Worm (Caenorhabditis elegans) whole organism, young adult: ENCODE results near the gene lin-42.

Source experiments
- B0035.1 ChIP-seq: sonication (generic microtip); optimal IDR thresholded peaks from 2 replicates; lab custom pipeline; 2016; ENCODE audit warnings: missing genetic modification characterization, mild to moderate bottlenecking, missing compliant biosample characterization, missing genotype, missing genetic modification reagents
- B0261.1 ChIP-seq: sonication (generic microtip); optimal IDR thresholded peaks from 2 replicates; lab custom pipeline; 2016; ENCODE audit warnings: mild to moderate bottlenecking, missing genetic modification characterization, moderate library complexity, missing compliant biosample characterization
- D2030.7 ChIP-seq: fragments of 200-800 bp; sonication (Bioruptor generic); IDR thresholded peaks from 2 replicates; pipeline ENCODE4 v1.3.6; 2022; ENCODE audit warnings: missing genetic modification reagents, missing genetic modification characterization, missing compliant biosample characterization
- F10E7.11 ChIP-seq: sonication (generic microtip); optimal IDR thresholded peaks from 2 replicates; lab custom pipeline; 2017; ENCODE audit warnings: mild to moderate bottlenecking, missing genetic modification characterization, moderate library complexity, missing compliant biosample characterization
- F23B12.7 ChIP-seq: sonication (generic microtip); optimal IDR thresholded peaks from 2 replicates; lab custom pipeline; 2017; ENCODE audit warnings: missing genetic modification characterization, mild to moderate bottlenecking, missing compliant biosample characterization, antibody characterized with exemption, moderate library complexity; ENCODE audit not compliant: insufficient read depth
- F33H1.4 ChIP-seq: fragments of 200-800 bp; sonication (Bioruptor generic); IDR thresholded peaks from 2 replicates; pipeline ENCODE4 v1.3.6; 2022; ENCODE audit warnings: missing genetic modification reagents, missing genetic modification characterization, missing compliant biosample characterization
- F57A8.1 ChIP-seq: fragments of 200-800 bp; sonication (Bioruptor generic); optimal IDR thresholded peaks from 2 replicates; lab custom pipeline; 2018; ENCODE audit warnings: mild to moderate bottlenecking, missing genetic modification characterization, moderate library complexity, missing compliant biosample characterization
- K11D2.4 ChIP-seq: fragments of 200-800 bp; sonication (Bioruptor generic); IDR thresholded peaks from 2 replicates; pipeline ENCODE4 v1.3.6; 2022; ENCODE audit warnings: missing genetic modification reagents, missing genetic modification characterization, missing compliant biosample characterization
- T07F8.4 ChIP-seq: sonication (generic microtip); optimal IDR thresholded peaks from 2 replicates; lab custom pipeline; 2016; ENCODE audit warnings: mild to moderate bottlenecking, missing genetic modification characterization, moderate library complexity, missing compliant biosample characterization
- T26A5.8 ChIP-seq: sonication (generic microtip); optimal IDR thresholded peaks from 2 replicates; lab custom pipeline; 2016; ENCODE audit warnings: missing genetic modification characterization, missing compliant biosample characterization
- Y67H2A.10 ChIP-seq: fragments of 200-800 bp; sonication (Bioruptor generic); conservative IDR thresholded peaks from 2 replicates; pipeline ENCODE4 v1.3.6; 2022; ENCODE audit warnings: missing genetic modification reagents, missing genetic modification characterization, missing compliant biosample characterization
- Y79H2A.3 ChIP-seq: fragments of 200-800 bp; sonication (Bioruptor generic); conservative IDR thresholded peaks from 2 replicates; pipeline ENCODE4 v1.3.6; 2022; ENCODE audit warnings: missing genetic modification reagents, missing genetic modification characterization, missing compliant biosample characterization
- ZK185.1 ChIP-seq: sonication (generic microtip); optimal IDR thresholded peaks from 2 replicates; lab custom pipeline; 2016; ENCODE audit warnings: mild to moderate bottlenecking, missing genetic modification characterization, missing compliant biosample characterization; ENCODE audit not compliant: poor library complexity, severe bottlenecking
- akir-1 ChIP-seq: fragments of 200-800 bp; sonication (Bioruptor generic); optimal IDR thresholded peaks from 2 replicates; lab custom pipeline; 2018; ENCODE audit warnings: mild to moderate bottlenecking, missing genetic modification characterization, moderate library complexity, missing compliant biosample characterization
- aptf-2 ChIP-seq: fragments of 200-800 bp; sonication (Bioruptor generic); conservative IDR thresholded peaks from 2 replicates; pipeline ENCODE4 v1.3.6; 2022; ENCODE audit warnings: missing genetic modification reagents, missing genetic modification characterization, missing compliant biosample characterization
- attf-5 ChIP-seq: fragments of 200-800 bp; sonication (Bioruptor generic); optimal IDR thresholded peaks from 2 replicates; lab custom pipeline; 2018; ENCODE audit warnings: mild to moderate bottlenecking, missing genetic modification characterization, missing compliant biosample characterization
- attf-6 ChIP-seq: fragments of 200-800 bp; sonication (Bioruptor generic); IDR thresholded peaks from 2 replicates; pipeline ENCODE4 v1.3.6; 2022; ENCODE audit warnings: missing genetic modification reagents, missing genetic modification characterization, missing compliant biosample characterization
- ccch-3 ChIP-seq: fragments of 200-800 bp; sonication (Bioruptor generic); optimal IDR thresholded peaks from 2 replicates; lab custom pipeline; 2018; ENCODE audit warnings: mild to moderate bottlenecking, missing genetic modification characterization, missing compliant biosample characterization
- cebp-2 ChIP-seq: fragments of 200-800 bp; sonication (Bioruptor generic); IDR thresholded peaks from 2 replicates; pipeline ENCODE4 v1.3.6; 2022; ENCODE audit warnings: missing genetic modification characterization, missing compliant biosample characterization
- ceh-27 ChIP-seq: fragments of 200-800 bp; sonication (Bioruptor generic); optimal IDR thresholded peaks from 2 replicates; lab custom pipeline; 2018; ENCODE audit warnings: mild to moderate bottlenecking, missing genetic modification characterization, moderate library complexity, missing compliant biosample characterization
- ceh-79 ChIP-seq: sonication (generic microtip); optimal IDR thresholded peaks from 2 replicates; lab custom pipeline; 2017; ENCODE audit warnings: mild to moderate bottlenecking, missing genetic modification characterization, missing compliant biosample characterization
- dpff-1 ChIP-seq: sonication (generic microtip); optimal IDR thresholded peaks from 2 replicates; lab custom pipeline; 2017; ENCODE audit warnings: mild to moderate bottlenecking, missing genetic modification characterization, missing compliant biosample characterization
- ets-4 ChIP-seq: fragments of 200-800 bp; sonication (Bioruptor generic); optimal IDR thresholded peaks from 2 replicates; lab custom pipeline; 2018; ENCODE audit warnings: mild to moderate bottlenecking, missing genetic modification characterization, missing compliant biosample characterization
- gei-17 ChIP-seq: fragments of 200-800 bp; sonication (Bioruptor generic); optimal IDR thresholded peaks from 2 replicates; lab custom pipeline; 2018; ENCODE audit warnings: mild to moderate bottlenecking, missing genetic modification characterization, missing compliant biosample characterization
- him-1 ChIP-seq: sonication (generic microtip); optimal IDR thresholded peaks from 2 replicates; lab custom pipeline; 2016; ENCODE audit warnings: missing genotype, missing genetic modification reagents, missing genetic modification characterization, missing compliant biosample characterization
- hmg-20 ChIP-seq: fragments of 200-800 bp; sonication (Bioruptor generic); IDR thresholded peaks from 2 replicates; pipeline ENCODE4 v1.3.6; 2022; ENCODE audit warnings: missing genetic modification reagents, missing genetic modification characterization, missing compliant biosample characterization
- hrde-1 ChIP-seq: sonication (generic microtip); optimal IDR thresholded peaks from 2 replicates; lab custom pipeline; 2016; ENCODE audit warnings: missing genetic modification characterization, mild to moderate bottlenecking, missing compliant biosample characterization, moderate library complexity, missing genotype, missing genetic modification reagents, borderline replicate concordance
- let-607 ChIP-seq, 2 experiments: fragments of 200-800 bp in 1 of 2; sonication (Bioruptor generic) in 1 of 2; sonication (generic microtip) in 1 of 2; optimal IDR thresholded peaks; 2 replicates each; lab custom pipeline; 2016 to 2018; ENCODE audit warnings: mild to moderate bottlenecking in 2 of 2, missing compliant biosample characterization in 2 of 2, missing genetic modification characterization in 2 of 2, moderate library complexity in 2 of 2, missing genotype in 1 of 2
- lin-26 ChIP-seq: fragments of 200-800 bp; sonication (Bioruptor generic); IDR thresholded peaks from 2 replicates; pipeline ENCODE4 v1.3.6; 2022; ENCODE audit warnings: missing genetic modification reagents, missing genetic modification characterization, missing compliant biosample characterization
- lin-35 ChIP-seq, 3 experiments: fragments of 150-350 bp in 2 of 3; sonication (generic microtip) in 1 of 3; optimal IDR thresholded peaks; 2 replicates each; lab custom pipeline; 2014 to 2018; ENCODE audit warnings: missing biosample characterization in 3 of 3, missing genetic modification characterization in 3 of 3, missing genetic modification reagents in 3 of 3
- lin-40 ChIP-seq: sonication (generic microtip); optimal IDR thresholded peaks from 2 replicates; lab custom pipeline; 2016; ENCODE audit warnings: missing genetic modification characterization, mild to moderate bottlenecking, missing compliant biosample characterization, missing genotype, missing genetic modification reagents
- lin-54 ChIP-seq: fragments of 200-800 bp; sonication (Bioruptor generic); optimal IDR thresholded peaks from 2 replicates; lab custom pipeline; 2018; ENCODE audit warnings: mild to moderate bottlenecking, missing genetic modification characterization, missing compliant biosample characterization
- lir-1 ChIP-seq: fragments of 200-800 bp; sonication (Bioruptor generic); conservative IDR thresholded peaks from 2 replicates; pipeline ENCODE4 v1.3.6; 2022; ENCODE audit warnings: missing genetic modification reagents, missing genetic modification characterization, missing compliant biosample characterization
- madf-6 ChIP-seq: fragments of 200-800 bp; sonication (Bioruptor generic); IDR thresholded peaks from 2 replicates; pipeline ENCODE4 v1.3.6; 2022; ENCODE audit warnings: missing genetic modification reagents, missing genetic modification characterization, missing compliant biosample characterization
- mcd-1 ChIP-seq: fragments of 200-800 bp; sonication (Bioruptor generic); IDR thresholded peaks from 2 replicates; pipeline ENCODE4 v1.3.6; 2022; ENCODE audit warnings: missing genetic modification reagents, missing genetic modification characterization, missing compliant biosample characterization
- mel-28 ChIP-seq: sonication (generic microtip); optimal IDR thresholded peaks from 2 replicates; lab custom pipeline; 2016; ENCODE audit warnings: borderline replicate concordance, mild to moderate bottlenecking, missing genetic modification characterization, missing compliant biosample characterization
- mes-4 ChIP-seq: sonication (generic microtip); optimal IDR thresholded peaks from 2 replicates; lab custom pipeline; 2016; ENCODE audit warnings: missing genotype, missing genetic modification characterization, missing compliant biosample characterization
- mxl-1 ChIP-seq: sonication (generic microtip); optimal IDR thresholded peaks from 2 replicates; lab custom pipeline; 2016; ENCODE audit warnings: missing genetic modification characterization, missing compliant biosample characterization
- nfya-1 ChIP-seq: sonication (generic microtip); optimal IDR thresholded peaks from 2 replicates; lab custom pipeline; 2017; ENCODE audit warnings: antibody characterized with exemption, missing compliant biosample characterization, missing genetic modification characterization, borderline replicate concordance; ENCODE audit not compliant: insufficient read depth
- nfya-2 ChIP-seq: fragments of 200-800 bp; sonication (Bioruptor generic); IDR thresholded peaks from 2 replicates; pipeline ENCODE4 v1.3.6; 2022; ENCODE audit warnings: missing genetic modification reagents, missing genetic modification characterization, missing compliant biosample characterization
- pbrm-1 ChIP-seq: fragments of 200-800 bp; sonication (Bioruptor generic); IDR thresholded peaks from 2 replicates; pipeline ENCODE4 v1.3.6; 2022; ENCODE audit warnings: missing genetic modification reagents, missing genetic modification characterization, missing compliant biosample characterization
- pha-4 ChIP-seq: fragments of 150-350 bp; sonication (generic microtip); optimal IDR thresholded peaks from 2 replicates; lab custom pipeline; 2014; ENCODE audit warnings: missing biosample characterization, missing genetic modification reagents, missing genetic modification characterization
- rec-8 ChIP-seq, 2 experiments: sonication (generic microtip); optimal IDR thresholded peaks; 2 replicates each; lab custom pipeline; 2016; ENCODE audit warnings: mild to moderate bottlenecking in 2 of 2, missing genetic modification characterization in 2 of 2, missing genetic modification reagents in 2 of 2, missing genotype in 2 of 2, missing biosample characterization in 1 of 2, missing compliant biosample characterization in 1 of 2, moderate library complexity in 1 of 2
- rpc-1 ChIP-seq, 2 experiments: fragments of 150-350 bp in 1 of 2; sonication (generic microtip) in 1 of 2; optimal IDR thresholded peaks; 2 replicates each; lab custom pipeline; 2014 to 2018; ENCODE audit warnings: missing biosample characterization in 1 of 2, missing genetic modification characterization in 1 of 2, missing genetic modification reagents in 1 of 2, missing genotype in 1 of 2
- tlf-1 ChIP-seq: fragments of 200-800 bp; sonication (Bioruptor generic); optimal IDR thresholded peaks from 2 replicates; lab custom pipeline; 2018; ENCODE audit warnings: mild to moderate bottlenecking, missing genetic modification characterization, missing compliant biosample characterization
- xnd-1 ChIP-seq: sonication (generic microtip); optimal IDR thresholded peaks from 2 replicates; lab custom pipeline; 2016; ENCODE audit warnings: missing genotype, missing genetic modification reagents, missing genetic modification characterization, missing compliant biosample characterization
- ztf-26 ChIP-seq: sonication (generic microtip); optimal IDR thresholded peaks from 2 replicates; lab custom pipeline; 2017; ENCODE audit warnings: missing genetic modification characterization, missing compliant biosample characterization
- ztf-28 ChIP-seq: fragments of 200-800 bp; sonication (Bioruptor generic); IDR thresholded peaks from 2 replicates; pipeline ENCODE4 v1.3.6; 2022; ENCODE audit warnings: missing genetic modification reagents, missing genetic modification characterization, missing compliant biosample characterization

lin-42 gene

ce11 chrII:1246855-1247259, 5.3 kb downstream of the lin-42 start (continued):
- TF ChIP-seq ztf-26 (peak; percentile 69), attf-6 (GFP tag; lab: Robert Waterston, UW) (no peak), T26A5.8 (no peak), ZK185.1 (tag; lab: Kevin White, UChicago) (no peak), tlf-1 (GFP tag; lab: Kevin White, UChicago) (no peak), ets-4 (GFP tag; lab: Kevin White, UChicago) (peak; percentile 8), mes-4 (tag; lab: Kevin White, UChicago) (no peak), dpff-1 (tag; lab: Kevin White, UChicago) (no peak), F57A8.1 (no peak), madf-6 (GFP tag; lab: Robert Waterston, UW) (peak; percentile 60; the same call in 1 of the 2 replicates), F23B12.7 (tag; lab: Kevin White, UChicago) (no peak), B0035.1 (no peak), nfya-1 (tag; lab: Kevin White, UChicago) (no peak), D2030.7 (GFP tag; lab: Robert Waterston, UW) (no peak), mxl-1 (tag; lab: Kevin White, UChicago) (no peak), cebp-2 (GFP tag; lab: Robert Waterston, UW) (no peak), hmg-20 (GFP tag; lab: Robert Waterston, UW) (no peak), lir-1 (0 out of 2 replicates have a peak, but pooled peaks have one; percentile 24), rec-8 (tag; optimal IDR thresholded peaks at IDR 0.05; lab: Kevin White, UChicago) (no peak), mcd-1 (peak; percentile 71), F33H1.4 (GFP tag; lab: Robert Waterston, UW) (no peak), pbrm-1 (GFP tag; lab: Robert Waterston, UW) (no peak), lin-54 (no peak), him-1 (tag; lab: Kevin White, UChicago) (no peak), mel-28 (tag; lab: Kevin White, UChicago) (no peak), aptf-2 (GFP tag; lab: Robert Waterston, UW) (no peak), let-607 (tag; optimal IDR thresholded peaks at IDR 0.05; lab: Kevin White, UChicago) (peak in 1 of 2 experiments; percentile 28), akir-1 (no peak), pha-4 (tag; lab: Kevin White, UChicago) (no peak), lin-35 (GFP tag; optimal IDR thresholded peaks at IDR 0.05; lab: Kevin White, UChicago) (no peak), nfya-2 (GFP tag; lab: Robert Waterston, UW) (no peak), xnd-1 (tag; lab: Kevin White, UChicago) (no peak), attf-5 (GFP tag; lab: Kevin White, UChicago) (peak; percentile 54), hrde-1 (tag; lab: Kevin White, UChicago) (no peak), lin-26 (GFP tag; lab: Robert Waterston, UW) (peak; percentile 52; the same call in 1 of the 2 replicates), Y67H2A.10 (GFP tag; lab: Robert Waterston, UW) (no peak), B0261.1 (tag; lab: Kevin White, UChicago) (no peak), T07F8.4 (tag; lab: Kevin White, UChicago) (no peak), ccch-3 (GFP tag; lab: Kevin White, UChicago) (no peak), gei-17 (GFP tag; lab: Kevin White, UChicago) (no peak), rpc-1 (optimal IDR thresholded peaks at IDR 0.05; lab: Kevin White, UChicago) (no peak), rpc-1 (tag; optimal IDR thresholded peaks at IDR 0.05; lab: Kevin White, UChicago) (no peak), F10E7.11 (tag; lab: Kevin White, UChicago) (no peak), ceh-27 (GFP tag; lab: Kevin White, UChicago) (peak; percentile 71), ceh-79 (tag; lab: Kevin White, UChicago) (no peak), ztf-28 (GFP tag; lab: Robert Waterston, UW) (no peak), lin-40 (no peak), K11D2.4 (GFP tag; lab: Robert Waterston, UW) (peak; percentile 53; the same call in 1 of the 2 replicates), Y79H2A.3 (no peak)
